Worm (Caenorhabditis elegans) whole organism, mixed stage, embryonic: ENCODE data around the gene rfc-1.

Source experiments
- elt-3 ChIP-seq: fragments of 150-350 bp; optimal IDR thresholded peaks from 2 replicates; lab custom pipeline; 2014; ENCODE audit warnings: missing biosample characterization, missing genetic modification characterization
- nhr-76 ChIP-seq: sonication (generic microtip); optimal IDR thresholded peaks from 2 replicates; lab custom pipeline; 2017; ENCODE audit warnings: missing biosample characterization, missing genetic modification characterization
- sem-2 ChIP-seq: fragments of 200-800 bp; sonication (Bioruptor generic); optimal IDR thresholded peaks from 2 replicates; lab custom pipeline; 2018; ENCODE audit warnings: mild to moderate bottlenecking, missing genetic modification characterization, missing compliant biosample characterization

DNA sequence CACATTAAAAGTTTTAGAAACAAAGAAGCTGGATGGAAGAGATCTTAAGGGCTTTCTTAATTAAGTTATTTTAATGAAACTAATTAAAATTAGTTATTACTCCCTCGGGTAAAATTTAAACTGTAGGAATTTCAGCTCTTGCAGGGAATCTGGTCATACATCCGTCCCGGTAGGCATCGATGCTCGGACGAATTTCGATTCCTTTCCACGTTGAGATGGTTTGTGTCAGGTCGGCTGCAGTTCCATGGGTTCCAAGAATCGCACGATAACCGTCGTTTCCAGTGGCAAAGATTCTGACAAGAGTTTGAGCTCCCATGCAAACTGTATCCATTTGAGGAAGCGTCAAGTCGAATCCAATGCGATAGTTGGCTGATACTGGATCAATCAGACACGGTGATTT, 35.0 kb downstream of the rfc-1 start:
- TF ChIP-seq nhr-76 (tag; lab: Kevin White, UChicago) (no peak), sem-2 (no peak), elt-3 (tag; lab: Kevin White, UChicago) (no peak)
